Fruit fly (Drosophila melanogaster): ENCODE data around the gene Hou.

Hou gene

dm6 chrX:18675702-18676101 is 25.5 kb upstream of the Hou start (continued):
- TF ChIP-seq CG6163 (GFP tag; IDR thresholded peaks at IDR 0.05), result no peak
- no peak for TF ChIP-seq achi (GFP tag; optimal IDR thresholded peaks at IDR 0.05)
- no peak for TF ChIP-seq Lpt (GFP tag; optimal IDR thresholded peaks at IDR 0.05)
- no peak for TF ChIP-seq fd59A (GFP tag; optimal IDR thresholded peaks at IDR 0.05)
- TF ChIP-seq eg (GFP tag; IDR thresholded peaks at IDR 0.05), result 0 out of 3 replicates have a peak, but pooled peaks have one; percentile 8
- no peak for TF ChIP-seq fkh (GFP tag; optimal IDR thresholded peaks at IDR 0.05)
- no peak for TF ChIP-seq Blimp-1 (GFP tag; optimal IDR thresholded peaks at IDR 0.05)
- no peak for TF ChIP-seq Gug (GFP tag; IDR thresholded peaks at IDR 0.05)
- TF ChIP-seq CG7368 (GFP tag; optimal IDR thresholded peaks at IDR 0.05), result no peak
- no peak for TF ChIP-seq Hr38 (GFP tag; optimal IDR thresholded peaks at IDR 0.05)
- TF ChIP-seq cyc (GFP tag; optimal IDR thresholded peaks at IDR 0.05), result no peak
- no peak for TF ChIP-seq ss (GFP tag; optimal IDR thresholded peaks at IDR 0.05)
- TF ChIP-seq Hr39 (GFP tag; optimal IDR thresholded peaks at IDR 0.05), result no peak
- no peak for TF ChIP-seq CG6854 (GFP tag; optimal IDR thresholded peaks at IDR 0.05)
- TF ChIP-seq pdm3 (GFP tag; optimal IDR thresholded peaks at IDR 0.05), result no peak
- TF ChIP-seq CG10669 (GFP tag; optimal IDR thresholded peaks at IDR 0.05), result no peak
- no peak for TF ChIP-seq CG15336 (GFP tag; IDR thresholded peaks at IDR 0.05)
- no peak for TF ChIP-seq Ets96B (tag; optimal IDR thresholded peaks at IDR 0.05)
- no peak for TF ChIP-seq CG8319 (GFP tag; optimal IDR thresholded peaks at IDR 0.05)
- TF ChIP-seq dac (GFP tag; optimal IDR thresholded peaks at IDR 0.05), result no peak
- TF ChIP-seq CG6276 (GFP tag; optimal IDR thresholded peaks at IDR 0.05), result peak; percentile 6
- TF ChIP-seq CG6792 (GFP tag; optimal IDR thresholded peaks at IDR 0.05), result no peak
- TF ChIP-seq CG6808 (GFP tag; optimal IDR thresholded peaks at IDR 0.05), result no peak
- no peak for TF ChIP-seq CG11762 (GFP tag; optimal IDR thresholded peaks at IDR 0.05; ENCODE audit: insufficient read depth)
- TF ChIP-seq Hr4 (GFP tag; optimal IDR thresholded peaks at IDR 0.05), result peak; percentile 27
- TF ChIP-seq Ets21C (GFP tag; optimal IDR thresholded peaks at IDR 0.05), result no peak

- TF ChIP-seq CG6854 (GFP tag; optimal IDR thresholded peaks at IDR 0.05) (peak; percentile 80), ss (GFP tag; optimal IDR thresholded peaks at IDR 0.05) (peak in 1 of 2 experiments; percentile 89), Eip93F (GFP tag; optimal IDR thresholded peaks at IDR 0.05) (no peak), Hr39 (GFP tag; optimal IDR thresholded peaks at IDR 0.05) (no peak), dsx (GFP tag; optimal IDR thresholded peaks at IDR 0.05; ENCODE audit: poor library complexity, severe bottlenecking) (no peak), Ets21C (GFP tag; optimal IDR thresholded peaks at IDR 0.05) (no peak), CG1621 (tag; optimal IDR thresholded peaks at IDR 0.05) (peak; percentile 34), CG4318 (GFP tag; optimal IDR thresholded peaks at IDR 0.05) (no peak), esn (GFP tag; optimal IDR thresholded peaks at IDR 0.05) (no peak), Blimp-1 (GFP tag; optimal IDR thresholded peaks at IDR 0.05) (peak; percentile 97), Ets96B (tag; optimal IDR thresholded peaks at IDR 0.05) (no peak)
Measured at dm6 chrX:18675272-18675671, 25.0 kb upstream of the Hou start.

dm6 chrX:18672900-18673529 is 22.8 kb upstream of the Hou start:
- TF ChIP-seq CG34406 (GFP tag; optimal IDR thresholded peaks at IDR 0.05) (no peak), Blimp-1 (GFP tag; optimal IDR thresholded peaks at IDR 0.05) (peak; percentile 17)

- TF ChIP-seq esn (GFP tag; optimal IDR thresholded peaks at IDR 0.05), result no peak
- no peak for TF ChIP-seq CG1621 (tag; optimal IDR thresholded peaks at IDR 0.05)
- no peak for TF ChIP-seq Met (GFP tag; optimal IDR thresholded peaks at IDR 0.05)
- peak; percentile 82 for TF ChIP-seq dsx (GFP tag; optimal IDR thresholded peaks at IDR 0.05; ENCODE audit: poor library complexity, severe bottlenecking)
Measured at dm6 chrX:18671545-18672174, 21.4 kb upstream of the Hou start.

All from whole organism, prepupa.